Fruit fly (Drosophila melanogaster): ENCODE data around the gene CG42526.

The CG42526 gene

dm6 chr3L:9457619-9458092, 22.5 kb upstream of the CG42526 start, which contains the start of gene CG3437 (continued):
- TF ChIP-seq Eip74EF (GFP tag; optimal IDR thresholded peaks at IDR 0.05) (peak in 1 of 2 experiments; percentile 96), CG14050 (GFP tag; IDR thresholded peaks at IDR 0.05) (peak; percentile 99), Doc3 (GFP tag; IDR thresholded peaks at IDR 0.05; ENCODE audit: partially characterized antibody) (no peak), stwl (tag; optimal IDR thresholded peaks at IDR 0.05) (peak; percentile 80), knrl (GFP tag; IDR thresholded peaks at IDR 0.05; ENCODE audit: partially characterized antibody) (peak; percentile 40; the same call in 1 of the 3 replicates), CG12236 (GFP tag; optimal IDR thresholded peaks at IDR 0.05) (peak; percentile 97), MTF-1 (GFP tag; optimal IDR thresholded peaks at IDR 0.05; ENCODE audit: borderline replicate concordance) (peak; percentile 97), chn (GFP tag; optimal IDR thresholded peaks at IDR 0.05) (peak; percentile 99), bbx (GFP tag; IDR thresholded peaks at IDR 0.05; ENCODE audit: partially characterized antibody) (0 out of 2 replicates have a peak, but pooled peaks have one; percentile 44), Sox102F (GFP tag; optimal IDR thresholded peaks at IDR 0.05) (peak; percentile 99), Lhr (GFP tag; optimal IDR thresholded peaks at IDR 0.05) (peak; percentile 95), da (GFP tag; optimal IDR thresholded peaks at IDR 0.05) (peak; percentile 95), vfl (GFP tag; optimal IDR thresholded peaks at IDR 0.05) (peak; percentile 97), sisA (GFP tag; IDR thresholded peaks at IDR 0.05) (peak; percentile 99), ewg (GFP tag; optimal IDR thresholded peaks at IDR 0.05) (peak; percentile 97), sug (tag; optimal IDR thresholded peaks at IDR 0.05) (peak; percentile 97), Mrtf (GFP tag; IDR thresholded peaks at IDR 0.05) (peak; percentile 99), ro (GFP tag; IDR thresholded peaks at IDR 0.05) (peak; percentile 98), Ets65A (GFP tag) (peak; percentile 100), CG4854 (GFP tag; optimal IDR thresholded peaks at IDR 0.05) (peak; percentile 98), BEAF-32 (GFP tag; optimal IDR thresholded peaks at IDR 0.05) (peak; percentile 47), grn (GFP tag; optimal IDR thresholded peaks at IDR 0.05) (peak; percentile 80), CG6791 (GFP tag; IDR thresholded peaks at IDR 0.05; ENCODE audit: partially characterized antibody) (no peak), CG9727 (GFP tag; optimal IDR thresholded peaks at IDR 0.05) (peak; percentile 98), maf-S (GFP tag; optimal IDR thresholded peaks at IDR 0.05) (peak; percentile 98), CG7839 (tag; optimal IDR thresholded peaks at IDR 0.05) (peak; percentile 99), Oaz (GFP tag; IDR thresholded peaks at IDR 0.05) (peak; percentile 98), mam (GFP tag; optimal IDR thresholded peaks at IDR 0.05) (peak; percentile 99), CG18599 (GFP tag; optimal IDR thresholded peaks at IDR 0.05) (peak; percentile 99), Hr3 (GFP tag; optimal IDR thresholded peaks at IDR 0.05) (peak; percentile 98), hbn (GFP tag; IDR thresholded peaks at IDR 0.05; ENCODE audit: partially characterized antibody) (no peak; the same call in 1 of the 2 replicates), CG6254 (GFP tag; optimal IDR thresholded peaks at IDR 0.05) (peak; percentile 96)

- TF ChIP-seq crp (GFP tag; optimal IDR thresholded peaks at IDR 0.05) (no peak), oc (tag; optimal IDR thresholded peaks at IDR 0.05) (no peak), Meics (GFP tag; optimal IDR thresholded peaks at IDR 0.05) (peak; percentile 8), CG18262 (tag; optimal IDR thresholded peaks at IDR 0.05) (no peak), scrt (GFP tag; optimal IDR thresholded peaks at IDR 0.05) (peak; percentile 95), pita (GFP tag; optimal IDR thresholded peaks at IDR 0.05) (no peak), CG4730 (GFP tag; IDR thresholded peaks at IDR 0.05) (no peak), CG4360 (GFP tag; IDR thresholded peaks at IDR 0.05) (peak; percentile 42; the same call in 1 of the 2 replicates), fd64A (GFP tag; optimal IDR thresholded peaks at IDR 0.05) (no peak), CG5245 (GFP tag; optimal IDR thresholded peaks at IDR 0.05) (no peak), btn (GFP tag; optimal IDR thresholded peaks at IDR 0.05) (no peak), CG16813 (GFP tag; IDR thresholded peaks at IDR 0.05; ENCODE audit: partially characterized antibody) (no peak), NFAT (GFP tag; IDR thresholded peaks at IDR 0.05) (no peak), CG15601 (tag; optimal IDR thresholded peaks at IDR 0.05) (no peak), fu2 (GFP tag; optimal IDR thresholded peaks at IDR 0.05) (no peak), her (GFP tag; optimal IDR thresholded peaks at IDR 0.05) (no peak), CG32532 (GFP tag; IDR thresholded peaks at IDR 0.05) (no peak), Opbp (GFP tag; IDR thresholded peaks at IDR 0.05; ENCODE audit: partially characterized antibody) (no peak), sug (tag; optimal IDR thresholded peaks at IDR 0.05) (no peak)
Measured at dm6 chr3L:9456389-9456788, 21.2 kb upstream of the CG42526 start.
